Fruit fly (Drosophila melanogaster): Measurements from ENCODE around the gene CG11693.

The CG11693 gene

DNA sequence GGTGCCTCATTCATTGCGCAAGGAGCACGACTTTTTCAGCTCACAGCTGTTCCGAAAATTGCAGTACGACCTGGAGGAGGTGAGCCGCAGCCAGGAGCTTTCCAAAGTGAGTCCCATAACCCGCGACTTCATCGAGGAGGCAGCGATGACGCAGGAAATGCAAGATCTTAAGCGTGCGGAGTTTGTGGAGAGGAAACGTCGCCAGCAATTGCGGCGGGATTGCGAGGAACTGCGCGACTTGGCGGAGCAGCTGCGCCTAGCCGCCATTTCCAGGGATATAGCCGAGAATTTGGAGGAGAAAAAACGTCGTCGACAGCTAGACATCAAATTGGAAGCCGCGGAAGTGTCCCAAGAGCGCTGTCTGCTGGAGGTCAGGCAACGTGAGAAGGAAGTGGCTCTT is 37.3 kb upstream of the CG11693 start:
- no peak for TF ChIP-seq Awh (GFP tag; IDR thresholded peaks at IDR 0.05)
- peak; percentile 12 for TF ChIP-seq MESR4 (GFP tag; optimal IDR thresholded peaks at IDR 0.05)
- TF ChIP-seq E2f2 (GFP tag; IDR thresholded peaks at IDR 0.05) = no peak
- TF ChIP-seq Ets65A (GFP tag) = peak; percentile 88
- no peak for TF ChIP-seq h (optimal IDR thresholded peaks at IDR 0.05)
- TF ChIP-seq Med (GFP tag) = peak; percentile 55

- no peak for TF ChIP-seq CG12769 (tag; optimal IDR thresholded peaks at IDR 0.05)
- no peak for TF ChIP-seq CG14710 (tag; optimal IDR thresholded peaks at IDR 0.05)
- peak; percentile 23 for TF ChIP-seq stwl (tag; optimal IDR thresholded peaks at IDR 0.05)
These were observed 36.7 kb upstream of the CG11693 start, which contains the start of gene CG7352 for dm6 chr3R:8347279-8347678. CG7352 (plus strand) TSS chr3R:8347579.

dm6 chr3R:8344174-8344573 is 33.6 kb upstream of the CG11693 start, which contains the start of gene DppIII:
DppIII (plus strand) TSS chr3R:8344400.
- TF ChIP-seq kni (GFP tag; optimal IDR thresholded peaks at IDR 0.05) = no peak
- no peak for TF ChIP-seq CG4282 (GFP tag; optimal IDR thresholded peaks at IDR 0.05)
- TF ChIP-seq lilli (GFP tag; optimal IDR thresholded peaks at IDR 0.05) = no peak
- TF ChIP-seq ERR (GFP tag; optimal IDR thresholded peaks at IDR 0.05) = no peak
- TF ChIP-seq gfzf (GFP tag; optimal IDR thresholded peaks at IDR 0.05) = peak; percentile 65
- peak; percentile 16 for TF ChIP-seq phol (tag; optimal IDR thresholded peaks at IDR 0.05)
- TF ChIP-seq lbe (GFP tag; optimal IDR thresholded peaks at IDR 0.05) = no peak
- TF ChIP-seq Dp (GFP tag; optimal IDR thresholded peaks at IDR 0.05) = peak; percentile 78
- no peak for TF ChIP-seq Mad (GFP tag; optimal IDR thresholded peaks at IDR 0.05)
- peak; percentile 55 for TF ChIP-seq MBD-R2 (GFP tag; IDR thresholded peaks at IDR 0.05)
- 0 out of 3 replicates have a peak, but pooled peaks have one; percentile 25 for TF ChIP-seq CG16813 (GFP tag; IDR thresholded peaks at IDR 0.05; ENCODE audit: partially characterized antibody)
- peak; percentile 86 for TF ChIP-seq E2f2 (GFP tag; IDR thresholded peaks at IDR 0.05)
- peak; percentile 1 for TF ChIP-seq CG1603 (tag; optimal IDR thresholded peaks at IDR 0.05)
- TF ChIP-seq Side (GFP tag; optimal IDR thresholded peaks at IDR 0.05) = no peak
- no peak for TF ChIP-seq tio (GFP tag; optimal IDR thresholded peaks at IDR 0.05)
- TF ChIP-seq Atf-2 (GFP tag; optimal IDR thresholded peaks at IDR 0.05) = no peak
- TF ChIP-seq trh (GFP tag; optimal IDR thresholded peaks at IDR 0.05) = no peak
- TF ChIP-seq gem (tag; optimal IDR thresholded peaks at IDR 0.05) = no peak
- no peak for TF ChIP-seq CG7556 (GFP tag; optimal IDR thresholded peaks at IDR 0.05)
- TF ChIP-seq Awh (GFP tag; IDR thresholded peaks at IDR 0.05) = no peak
- TF ChIP-seq Pdp1 (GFP tag; optimal IDR thresholded peaks at IDR 0.05) = peak in 1 of 2 experiments; percentile 84
- TF ChIP-seq ewg (GFP tag; optimal IDR thresholded peaks at IDR 0.05) = no peak
- TF ChIP-seq pzg (GFP tag; optimal IDR thresholded peaks at IDR 0.05) = peak; percentile 55
- no peak for TF ChIP-seq CG3407 (GFP tag; optimal IDR thresholded peaks at IDR 0.05)
- no peak for TF ChIP-seq peb (GFP tag; IDR thresholded peaks at IDR 0.05)
- TF ChIP-seq bcd (GFP tag; optimal IDR thresholded peaks at IDR 0.05) = no peak
- no peak for TF ChIP-seq danr (GFP tag; IDR thresholded peaks at IDR 0.05)
- no peak for TF ChIP-seq ems (GFP tag; optimal IDR thresholded peaks at IDR 0.05)
- no peak for TF ChIP-seq CG11696 (GFP tag; IDR thresholded peaks at IDR 0.05)
- TF ChIP-seq CG17385 (GFP tag; optimal IDR thresholded peaks at IDR 0.05) = peak; percentile 34
- no peak for TF ChIP-seq NC2α (GFP tag; optimal IDR thresholded peaks at IDR 0.05)
- no peak for TF ChIP-seq maf-S (GFP tag; optimal IDR thresholded peaks at IDR 0.05)
- TF ChIP-seq CG33213 (GFP tag; optimal IDR thresholded peaks at IDR 0.05) = no peak
- TF ChIP-seq CG11723 (GFP tag; optimal IDR thresholded peaks at IDR 0.05) = no peak
- TF ChIP-seq Dref (GFP tag; IDR thresholded peaks at IDR 0.05) = peak; percentile 14; the same call in 1 of the 2 replicates
- no peak for TF ChIP-seq CG11398 (GFP tag; optimal IDR thresholded peaks at IDR 0.05)
- no peak for TF ChIP-seq MTF-1 (GFP tag; optimal IDR thresholded peaks at IDR 0.05; ENCODE audit: borderline replicate concordance)
- TF ChIP-seq seq (GFP tag; IDR thresholded peaks at IDR 0.05) = no peak
- TF ChIP-seq chinmo (GFP tag; IDR thresholded peaks at IDR 0.05; ENCODE audit: partially characterized antibody) = 0 out of 4 replicates have a peak, but pooled peaks have one; percentile 44
- no peak for TF ChIP-seq amos (GFP tag; IDR thresholded peaks at IDR 0.05; ENCODE audit: partially characterized antibody)
- TF ChIP-seq CG18476 (GFP tag; optimal IDR thresholded peaks at IDR 0.05) = no peak

All from whole organism, embryonic.